Fruit fly (Drosophila melanogaster) whole organism, embryonic: ENCODE measurements around the gene Gclc.
A peak's percentile ranks its signal among the peaks of the same experiment; 100 is the strongest.

Source experiments
- Bdp1 ChIP-seq: fragments of 200-800 bp; sonication (Bioruptor generic); optimal IDR thresholded peaks from 3 replicates; lab custom pipeline; 2016; ENCODE audit warnings: missing biosample characterization, missing genetic modification characterization
- CG10274 ChIP-seq: fragments of 200-800 bp; sonication (Bioruptor generic); optimal IDR thresholded peaks from 3 replicates; lab custom pipeline; 2017; ENCODE audit warnings: missing biosample characterization, mild to moderate bottlenecking, missing genetic modification characterization
- CG11504 ChIP-seq: fragments of 200-800 bp; sonication (Bioruptor generic); optimal IDR thresholded peaks from 3 replicates; lab custom pipeline; 2019; ENCODE audit warnings: missing biosample characterization, mild to moderate bottlenecking, missing genetic modification characterization, moderate library complexity
- CG11695 ChIP-seq: fragments of 200-800 bp; sonication (Bioruptor generic); IDR thresholded peaks from 3 replicates; pipeline ENCODE4 v1.3.6; 2022; ENCODE audit warnings: missing biosample characterization, missing genetic modification characterization
- CG12071 ChIP-seq: fragments of 200-800 bp; sonication (Bioruptor generic); optimal IDR thresholded peaks from 3 replicates; lab custom pipeline; 2018; ENCODE audit warnings: missing biosample characterization, mild to moderate bottlenecking, missing genetic modification characterization
- CG16779 ChIP-seq: fragments of 200-800 bp; sonication (Bioruptor generic); IDR thresholded peaks from 2 replicates; pipeline ENCODE4 v1.3.6; 2022; ENCODE audit warnings: missing biosample characterization, missing genetic modification characterization
- CG30403 ChIP-seq: fragments of 200-800 bp; sonication (Bioruptor generic); optimal IDR thresholded peaks from 3 replicates; lab custom pipeline; 2016; ENCODE audit warnings: missing biosample characterization, missing genetic modification characterization
- CG30431 ChIP-seq: fragments of 200-800 bp; sonication (Bioruptor generic); optimal IDR thresholded peaks from 2 replicates; lab custom pipeline; 2017; ENCODE audit warnings: missing biosample characterization, missing genetic modification characterization
- CG32772 ChIP-seq: fragments of 200-800 bp; sonication (Bioruptor generic); IDR thresholded peaks from 2 replicates; pipeline ENCODE4 v1.3.6; 2022; ENCODE audit warnings: missing biosample characterization, missing genetic modification characterization
- CG3726 ChIP-seq: fragments of 200-800 bp; sonication (Bioruptor generic); IDR thresholded peaks from 3 replicates; pipeline ENCODE4, ENCODE4 v1.3.6; 2022; ENCODE audit warnings: missing biosample characterization, missing genetic modification characterization
- CG4424 ChIP-seq: fragments of 200-800 bp; sonication (Bioruptor generic); optimal IDR thresholded peaks from 3 replicates; lab custom pipeline; 2016; ENCODE audit warnings: missing biosample characterization, missing genetic modification characterization
- CG5953 ChIP-seq: fragments of 200-800 bp; sonication (Bioruptor generic); IDR thresholded peaks from 2 replicates; pipeline ENCODE4 v1.3.6; 2022; ENCODE audit warnings: missing biosample characterization, missing genetic modification characterization
- CG6854 ChIP-seq: fragments of 200-800 bp; sonication (Bioruptor generic); optimal IDR thresholded peaks from 3 replicates; lab custom pipeline; 2017; ENCODE audit warnings: missing biosample characterization, mild to moderate bottlenecking, missing genetic modification characterization
- CG8359 ChIP-seq: fragments of 200-800 bp; sonication (Bioruptor generic); optimal IDR thresholded peaks from 2 replicates; lab custom pipeline; 2017; ENCODE audit warnings: missing biosample characterization, mild to moderate bottlenecking, missing genetic modification characterization, borderline replicate concordance
- CG8765 ChIP-seq: fragments of 200-800 bp; sonication (Bioruptor generic); IDR thresholded peaks from 2 replicates; pipeline ENCODE4 v1.3.6; 2022; ENCODE audit warnings: missing biosample characterization, missing genetic modification characterization
- CG8944 ChIP-seq: fragments of 200-800 bp; sonication (Bioruptor generic); optimal IDR thresholded peaks from 3 replicates; lab custom pipeline; 2016; ENCODE audit warnings: missing biosample characterization, missing genetic modification characterization
- CG9215 ChIP-seq: fragments of 200-800 bp; sonication (Bioruptor generic); IDR thresholded peaks from 2 replicates; pipeline ENCODE4 v1.3.6; 2022; ENCODE audit warnings: missing biosample characterization, missing genetic modification characterization
- CHES-1-like ChIP-seq: fragments of 200-800 bp; sonication (Bioruptor generic); optimal IDR thresholded peaks from 2 replicates; lab custom pipeline; 2016; ENCODE audit warnings: missing biosample characterization, missing genetic modification characterization
- D19A ChIP-seq: fragments of 200-800 bp; optimal IDR thresholded peaks from 3 replicates; lab custom pipeline; 2019; ENCODE audit warnings: missing biosample characterization, mild to moderate bottlenecking, missing genetic modification characterization, moderate library complexity
- Dek ChIP-seq: fragments of 200-800 bp; sonication (Bioruptor generic); optimal IDR thresholded peaks from 3 replicates; lab custom pipeline; 2019; ENCODE audit warnings: missing biosample characterization, mild to moderate bottlenecking, missing genetic modification characterization, moderate library complexity
- Dll ChIP-seq: fragments of 200-800 bp; sonication (Bioruptor generic); IDR thresholded peaks from 4 replicates; pipeline ENCODE4 v1.3.6; 2022; ENCODE audit warnings: missing biosample characterization, missing genetic modification characterization; ENCODE audit not compliant: partially characterized antibody
- Gug ChIP-seq: fragments of 200-800 bp; sonication (Bioruptor generic); IDR thresholded peaks from 4 replicates; pipeline ENCODE4 v1.3.6; 2022; ENCODE audit warnings: missing biosample characterization, missing genetic modification characterization
- Hey ChIP-seq: fragments of 200-800 bp; sonication (Bioruptor generic); optimal IDR thresholded peaks from 3 replicates; lab custom pipeline; 2018; ENCODE audit warnings: missing biosample characterization, mild to moderate bottlenecking, missing genetic modification characterization
- Med ChIP-seq: fragments of 200-800 bp; sonication (Bioruptor generic); peaks from one replicate; lab custom pipeline; 2016; ENCODE audit warnings: missing biosample characterization, missing genetic modification characterization, mild to moderate bottlenecking, inconsistent platforms, moderate library complexity
- NK7.1 ChIP-seq: fragments of 200-800 bp; sonication (Bioruptor generic); optimal IDR thresholded peaks from 3 replicates; lab custom pipeline; 2016; ENCODE audit warnings: missing biosample characterization, missing genetic modification characterization
- Poxn ChIP-seq: fragments of 200-800 bp; sonication (Bioruptor generic); IDR thresholded peaks from 2 replicates; pipeline ENCODE4 v1.3.6; 2022; ENCODE audit warnings: missing biosample characterization, missing genetic modification characterization
- Sin3A ChIP-seq: fragments of >200 bp; optimal IDR thresholded peaks from 2 replicates; lab custom pipeline; 2018
- Usf ChIP-seq: fragments of 200-800 bp; sonication (Bioruptor generic); optimal IDR thresholded peaks from 2 replicates; lab custom pipeline; 2017; ENCODE audit warnings: missing genotype, missing biosample characterization, missing genetic modification characterization
- Xrp1 ChIP-seq: fragments of 200-800 bp; sonication (Bioruptor generic); IDR thresholded peaks from 2 replicates; pipeline ENCODE4 v1.3.6; 2022; ENCODE audit warnings: missing biosample characterization, missing genetic modification characterization
- br ChIP-seq: fragments of >200 bp; optimal IDR thresholded peaks from 2 replicates; lab custom pipeline; 2017
- cad ChIP-seq: fragments of >200 bp; optimal IDR thresholded peaks from 2 replicates; lab custom pipeline; 2017; ENCODE audit warnings: missing biosample characterization, missing genetic modification characterization
- cas ChIP-seq: fragments of 200-800 bp; sonication (Bioruptor generic); IDR thresholded peaks from 2 replicates; pipeline ENCODE4 v1.3.6; 2022; ENCODE audit warnings: missing biosample characterization, missing genetic modification characterization
- chinmo ChIP-seq: fragments of 200-800 bp; sonication (Bioruptor generic); IDR thresholded peaks from 4 replicates; pipeline ENCODE4 v1.3.6; 2022; ENCODE audit warnings: missing biosample characterization, missing genetic modification characterization; ENCODE audit not compliant: partially characterized antibody
- ci ChIP-seq: fragments of 200-800 bp; sonication (Bioruptor generic); IDR thresholded peaks from 3 replicates; pipeline ENCODE4 v1.3.6; 2022; ENCODE audit warnings: missing biosample characterization, missing genetic modification characterization
- dati ChIP-seq: fragments of 200-800 bp; sonication (Bioruptor generic); IDR thresholded peaks from 2 replicates; pipeline ENCODE4 v1.3.6; 2022; ENCODE audit warnings: missing biosample characterization, missing genetic modification characterization
- dm ChIP-seq: fragments of 200-800 bp; sonication (Bioruptor generic); optimal IDR thresholded peaks from 3 replicates; lab custom pipeline; 2016; ENCODE audit warnings: missing biosample characterization, missing genetic modification characterization
- esg ChIP-seq: fragments of 200-800 bp; sonication (Bioruptor generic); conservative IDR thresholded peaks from 2 replicates; pipeline ENCODE4 v1.3.6; 2022; ENCODE audit warnings: missing biosample characterization, missing genetic modification characterization
- eve ChIP-seq, 2 experiments: fragments of >200 bp; optimal IDR thresholded peaks; 2 replicates each; lab custom pipeline; 2017; ENCODE audit warnings: missing biosample characterization in 2 of 2, missing genetic modification characterization in 2 of 2
- ken ChIP-seq: fragments of 200-800 bp; sonication (Bioruptor generic); IDR thresholded peaks from 3 replicates; pipeline ENCODE4 v1.3.6; 2022; ENCODE audit warnings: missing biosample characterization, missing genetic modification characterization
- lola ChIP-seq, 3 experiments: fragments of >200 bp in 2 of 3; fragments of 200-800 bp in 1 of 3; sonication (Bioruptor generic) in 1 of 3; optimal IDR thresholded peaks; 2 replicates each; lab custom pipeline; 2017 to 2019; ENCODE audit warnings: missing biosample characterization in 3 of 3, missing genetic modification characterization in 3 of 3, mild to moderate bottlenecking in 1 of 3, moderate library complexity in 1 of 3
- nerfin-1 ChIP-seq: fragments of 200-800 bp; sonication (Bioruptor generic); optimal IDR thresholded peaks from 3 replicates; lab custom pipeline; 2019; ENCODE audit warnings: missing biosample characterization, mild to moderate bottlenecking, missing genetic modification characterization, moderate library complexity
- phol ChIP-seq: fragments of 200-800 bp; sonication (Bioruptor generic); optimal IDR thresholded peaks from 3 replicates; lab custom pipeline; 2018; ENCODE audit warnings: missing biosample characterization, mild to moderate bottlenecking, missing genetic modification characterization, moderate library complexity
- prd ChIP-seq, 3 experiments: fragments of >200 bp in 2 of 3; fragments of 200-800 bp in 1 of 3; sonication (Bioruptor generic) in 1 of 3; optimal IDR thresholded peaks in 2 of 3; IDR thresholded peaks in 1 of 3; 2 replicates in 2 of 3; 3 replicates in 1 of 3; pipeline versions ENCODE4 v1.3.6 to Lab custom; 2017 to 2022; ENCODE audit warnings: missing biosample characterization in 1 of 3, missing genetic modification characterization in 1 of 3
- sima ChIP-seq: fragments of 200-800 bp; sonication (Bioruptor generic); optimal IDR thresholded peaks from 2 replicates; lab custom pipeline; 2016; ENCODE audit warnings: missing biosample characterization, missing genetic modification characterization
- stwl ChIP-seq: fragments of 200-800 bp; sonication (Bioruptor generic); optimal IDR thresholded peaks from 3 replicates; lab custom pipeline; 2018; ENCODE audit warnings: missing biosample characterization, mild to moderate bottlenecking, missing genetic modification characterization, moderate library complexity
- unpg ChIP-seq: fragments of 200-800 bp; sonication (Bioruptor generic); optimal IDR thresholded peaks from 3 replicates; lab custom pipeline; 2018; ENCODE audit warnings: missing biosample characterization, mild to moderate bottlenecking, missing genetic modification characterization, moderate library complexity
- vnd ChIP-seq: fragments of 200-800 bp; sonication (Bioruptor generic); IDR thresholded peaks from 3 replicates; pipeline ENCODE4 v1.3.6; 2022; ENCODE audit warnings: missing biosample characterization, missing genetic modification characterization; ENCODE audit not compliant: partially characterized antibody
- vvl ChIP-seq: fragments of 200-800 bp; sonication (Bioruptor generic); IDR thresholded peaks from 2 replicates; pipeline ENCODE4 v1.3.6; 2022; ENCODE audit warnings: missing biosample characterization, missing genetic modification characterization
- wek ChIP-seq: fragments of 200-800 bp; sonication (Bioruptor generic); optimal IDR thresholded peaks from 3 replicates; lab custom pipeline; 2018; ENCODE audit warnings: missing biosample characterization, mild to moderate bottlenecking, missing genetic modification characterization, moderate library complexity
- zen ChIP-seq: fragments of 200-800 bp; sonication (Bioruptor generic); optimal IDR thresholded peaks from 3 replicates; lab custom pipeline; 2018; ENCODE audit warnings: missing biosample characterization, mild to moderate bottlenecking, missing genetic modification characterization, moderate library complexity

Gclc gene

DNA sequence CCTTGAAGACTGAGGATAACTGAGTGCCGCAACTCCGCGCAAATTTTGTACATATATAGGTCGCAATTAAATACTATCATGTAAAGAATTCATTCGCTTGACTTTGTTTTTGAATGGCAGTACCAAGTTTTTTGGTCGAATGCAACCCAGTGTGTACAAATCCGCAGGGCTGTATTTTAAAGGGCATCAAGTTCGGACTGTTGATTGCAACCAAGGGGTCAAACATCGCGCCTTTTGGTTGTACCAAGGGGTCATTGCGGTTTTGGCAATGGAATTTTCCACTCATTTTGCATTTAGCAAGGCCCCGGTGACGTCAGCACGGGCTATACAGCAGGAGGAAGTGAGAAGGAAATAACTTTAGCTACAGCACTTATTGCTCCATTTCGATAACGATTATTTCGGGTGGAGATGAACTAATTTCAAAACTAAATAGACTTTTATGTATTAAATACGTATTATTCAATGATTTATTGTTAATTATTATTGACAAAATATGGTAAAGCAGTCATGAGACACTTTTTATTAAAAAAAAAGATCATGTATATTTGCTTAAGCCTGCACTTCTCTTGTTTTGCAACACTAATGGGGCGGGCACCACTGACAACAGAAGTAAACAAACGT is 15.9 kb upstream of the Gclc start, which contains the start of gene CG10958 (continued):
- TF ChIP-seq CG8359 (GFP tag; lab: Kevin White, UChicago) (no peak), CG4424 (peak; percentile 59), stwl (tag; lab: Kevin White, UChicago) (peak; percentile 61), prd (optimal IDR thresholded peaks at IDR 0.05; lab: Kevin White, UChicago) (no peak), prd (GFP tag; IDR thresholded peaks at IDR 0.05; lab: Robert Waterston, UW) (peak; percentile 73), vvl (GFP tag; lab: Robert Waterston, UW) (peak; percentile 64; the same call in 1 of the 2 replicates), Xrp1 (peak; percentile 70), cad (no peak), CG12071 (GFP tag; lab: Kevin White, UChicago) (no peak), wek (no peak), Poxn (no peak), eve (GFP tag; optimal IDR thresholded peaks at IDR 0.05; lab: Kevin White, UChicago) (no peak), Sin3A (lab: Kevin White, UChicago) (peak; percentile 8), CG3726 (GFP tag; lab: Robert Waterston, UW) (no peak), Hey (tag; lab: Kevin White, UChicago) (no peak), phol (peak; percentile 47), CG30431 (no peak), ken (GFP tag; lab: Robert Waterston, UW) (peak; percentile 45; the same call in 1 of the 3 replicates), Usf (GFP tag; lab: Kevin White, UChicago) (no peak), CG6854 (GFP tag; lab: Kevin White, UChicago) (no peak), D19A (tag; lab: Kevin White, UChicago) (peak; percentile 1), unpg (GFP tag; lab: Kevin White, UChicago) (peak; percentile 59), vnd (no peak), CG11504 (tag; lab: Kevin White, UChicago) (no peak), dati (GFP tag; lab: Robert Waterston, UW) (no peak), CG8765 (GFP tag; lab: Robert Waterston, UW) (0 out of 2 replicates have a peak, but pooled peaks have one; percentile 16), cas (no peak), CG16779 (no peak), br (lab: Kevin White, UChicago) (no peak), esg (GFP tag; lab: Robert Waterston, UW) (0 out of 2 replicates have a peak, but pooled peaks have one; percentile 20), ci (0 out of 3 replicates have a peak, but pooled peaks have one; percentile 37), dm (GFP tag; lab: Kevin White, UChicago) (peak; percentile 5), NK7.1 (GFP tag; lab: Kevin White, UChicago) (no peak), CG30403 (peak; percentile 70), CG11695 (GFP tag; lab: Robert Waterston, UW) (peak; percentile 36; the same call in 1 of the 3 replicates), CG32772 (GFP tag; lab: Robert Waterston, UW) (peak; percentile 52; the same call in 1 of the 2 replicates), sima (no peak), Dll (peak; percentile 55; the same call in 3 of the 4 replicates), CG5953 (GFP tag; lab: Robert Waterston, UW) (no peak), CG9215 (GFP tag; lab: Robert Waterston, UW) (peak; percentile 30; the same call in 1 of the 2 replicates), Bdp1 (GFP tag; lab: Kevin White, UChicago) (no peak), chinmo (GFP tag; lab: Robert Waterston, UW) (no peak), CG8944 (GFP tag; lab: Kevin White, UChicago) (no peak), CHES-1-like (GFP tag; lab: Kevin White, UChicago) (no peak), lola (GFP tag; optimal IDR thresholded peaks at IDR 0.05; lab: Kevin White, UChicago) (peak in 1 of 3 experiments; percentile 42), Gug (peak; percentile 44; the same call in 1 of the 4 replicates), Med (GFP tag; lab: Kevin White, UChicago) (peak; percentile 79), zen (tag; lab: Kevin White, UChicago) (no peak), Dek (tag; lab: Kevin White, UChicago) (peak; percentile 31), CG10274 (GFP tag; lab: Kevin White, UChicago) (no peak), nerfin-1 (tag; lab: Kevin White, UChicago) (peak; percentile 1)
